Worm (Caenorhabditis elegans): ENCODE data around the gene fil-1.

The fil-1 gene

DNA sequence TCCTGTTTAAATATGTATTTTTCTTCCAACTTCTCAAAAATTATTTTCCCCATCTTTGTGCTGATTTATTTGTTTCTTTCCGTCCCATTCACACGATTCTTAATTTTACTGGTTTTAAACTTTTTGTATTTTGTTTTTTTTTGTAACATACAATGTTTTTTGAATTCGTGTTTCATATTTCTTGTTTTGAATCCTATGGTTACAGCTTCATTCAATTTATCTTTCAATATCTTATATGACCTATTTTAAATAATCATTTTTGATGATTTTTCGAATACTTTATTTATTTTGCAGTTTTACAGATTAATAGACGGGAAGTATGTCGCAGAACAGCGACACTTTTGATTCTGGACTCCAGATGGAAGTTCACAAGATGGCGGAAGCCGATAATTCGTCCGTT is 11.2 kb downstream of the fil-1 start, which contains the start of gene hrde-2:
Gene hrde-2 (plus strand): TSS at position 301 of the 400 bp plus-strand sequence.
- TF ChIP-seq ham-2 (GFP tag; optimal IDR thresholded peaks at IDR 0.05) (no peak), mab-5 (tag; optimal IDR thresholded peaks at IDR 0.05) (no peak), lsy-2 (tag; optimal IDR thresholded peaks at IDR 0.05) (no peak), elt-3 (tag; optimal IDR thresholded peaks at IDR 0.05) (no peak), sem-2 (GFP tag; optimal IDR thresholded peaks at IDR 0.05) (no peak), ceh-39 (tag; optimal IDR thresholded peaks at IDR 0.05) (no peak)

DNA sequence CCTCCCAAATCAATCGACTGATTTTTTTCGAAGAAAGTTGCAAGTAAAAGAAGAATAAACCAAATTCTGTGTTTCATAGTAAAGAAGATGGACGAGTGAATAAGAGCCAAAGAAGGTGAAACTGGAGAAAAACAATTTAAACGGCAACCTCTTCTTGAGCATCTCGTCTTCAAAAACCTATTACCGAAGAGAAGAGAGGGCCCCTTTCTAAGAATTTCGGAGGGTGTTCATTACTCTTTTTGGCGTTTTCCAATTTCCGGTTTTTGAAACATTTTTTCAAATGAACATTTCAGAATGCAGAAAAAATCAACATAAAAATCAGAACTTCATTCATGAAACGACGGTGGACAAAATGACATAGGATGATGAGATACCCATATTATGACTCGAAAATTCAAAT is 17.9 kb downstream of the fil-1 start, which contains the start of gene nmr-2:
Gene nmr-2 (minus strand): TSS at position 101 of the 400 bp plus-strand sequence.
- no peak for TF ChIP-seq mab-5 (tag; optimal IDR thresholded peaks at IDR 0.05)
- no peak for TF ChIP-seq flh-1 (GFP tag; optimal IDR thresholded peaks at IDR 0.05)
- no peak for TF ChIP-seq zip-8 (tag; optimal IDR thresholded peaks at IDR 0.05)
- TF ChIP-seq blmp-1 (tag; optimal IDR thresholded peaks at IDR 0.05): no peak
- no peak for TF ChIP-seq ceh-43 (GFP tag; optimal IDR thresholded peaks at IDR 0.05)
- TF ChIP-seq cnd-1 (tag; optimal IDR thresholded peaks at IDR 0.05): no peak
- TF ChIP-seq lin-13 (tag; optimal IDR thresholded peaks at IDR 0.05): no peak
- TF ChIP-seq pha-4 (tag; optimal IDR thresholded peaks at IDR 0.05): no peak

DNA sequence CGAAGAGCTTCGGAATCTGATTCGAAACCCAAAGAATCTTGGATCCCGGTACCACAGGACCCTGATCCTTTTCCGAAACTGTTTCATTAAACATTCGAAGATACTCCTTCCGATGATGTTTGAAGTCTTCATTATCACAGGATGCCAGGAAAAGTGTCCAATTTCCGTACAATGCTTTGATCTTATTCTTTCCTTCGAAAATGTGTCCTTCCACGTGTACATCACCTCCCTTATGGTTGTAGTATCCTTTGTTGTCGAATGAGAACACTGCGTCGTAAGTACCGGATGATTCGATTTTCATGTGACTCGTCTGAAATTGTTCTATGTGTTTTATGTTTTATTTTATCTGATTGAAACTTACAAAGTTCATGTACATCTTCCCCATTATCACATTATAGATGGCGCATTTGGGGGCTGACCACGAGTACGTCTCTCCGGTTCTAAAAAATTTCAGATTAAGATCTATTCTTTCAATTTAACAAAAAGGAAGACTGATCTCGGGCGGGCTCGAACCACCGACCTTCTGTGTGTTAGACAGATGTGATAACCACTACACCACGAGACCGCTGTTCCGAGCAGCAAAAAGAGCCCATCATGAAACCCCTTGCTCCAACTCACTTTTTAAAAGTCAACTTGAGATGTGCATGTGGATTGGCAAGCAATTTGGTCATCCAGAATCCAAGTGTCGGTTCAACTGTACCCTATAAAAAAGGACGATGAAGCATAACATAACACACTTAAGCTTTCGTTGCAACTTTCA is 19.1 kb downstream of the fil-1 start:
- TF ChIP-seq ces-1 (GFP tag; optimal IDR thresholded peaks at IDR 0.05) (no peak), blmp-1 (tag; optimal IDR thresholded peaks at IDR 0.05) (no peak), hlh-1 (tag; optimal IDR thresholded peaks at IDR 0.05) (no peak), sem-2 (GFP tag; optimal IDR thresholded peaks at IDR 0.05) (peak; percentile 10)

DNA sequence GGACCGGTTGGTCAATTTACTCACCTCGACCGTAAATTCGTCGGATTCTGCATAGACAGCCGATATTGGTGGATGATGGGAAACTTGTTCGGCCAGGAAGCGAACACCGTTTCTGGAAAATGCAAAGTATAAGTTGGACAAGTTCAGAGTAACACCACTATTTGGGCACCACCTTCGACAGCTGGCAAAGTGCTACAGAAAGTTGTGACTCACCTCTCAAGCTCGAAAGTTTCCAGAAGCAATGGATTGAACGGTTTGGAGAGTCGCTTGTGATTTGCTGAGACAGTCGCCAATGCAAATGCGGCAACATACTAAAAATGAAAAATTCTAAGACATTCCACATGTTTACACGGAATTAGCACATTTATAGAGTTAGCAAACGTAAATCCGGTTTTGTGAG is 19.7 kb downstream of the fil-1 start:
- TF ChIP-seq ceh-39 (tag; optimal IDR thresholded peaks at IDR 0.05) (no peak), pha-4 (tag; optimal IDR thresholded peaks at IDR 0.05) (no peak), cnd-1 (tag; optimal IDR thresholded peaks at IDR 0.05) (no peak), M03D4.4 (tag; optimal IDR thresholded peaks at IDR 0.05) (no peak)

DNA sequence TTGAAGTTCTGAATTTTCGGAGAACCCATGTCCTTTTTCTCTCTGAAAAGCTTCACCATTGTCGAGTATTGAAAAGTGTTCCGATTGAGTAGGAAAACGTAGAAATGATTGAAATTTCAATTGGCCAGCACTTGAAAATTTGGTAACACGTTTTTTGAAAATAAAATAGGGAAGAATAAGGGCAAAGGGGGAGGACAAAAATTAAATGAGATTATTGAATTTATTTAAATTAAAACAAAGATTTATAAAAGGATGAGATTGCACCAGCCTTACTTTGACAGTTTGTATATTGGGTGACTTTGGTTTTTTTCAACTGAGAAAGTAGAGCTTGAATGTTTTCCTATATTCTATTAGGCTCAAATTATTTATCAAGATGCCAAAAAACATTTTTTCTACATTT is 20.5 kb downstream of the fil-1 start, which contains the start of gene obr-2:
Gene obr-2 (minus strand): TSS at position 101 of the 400 bp plus-strand sequence.
- no peak for TF ChIP-seq unc-120 (tag; optimal IDR thresholded peaks at IDR 0.05; ENCODE audit: poor library complexity, severe bottlenecking)
- no peak for TF ChIP-seq hlh-1 (tag; optimal IDR thresholded peaks at IDR 0.05)
- no peak for TF ChIP-seq lin-32 (GFP tag; optimal IDR thresholded peaks at IDR 0.05)
- TF ChIP-seq tbx-8 (GFP tag; optimal IDR thresholded peaks at IDR 0.05): no peak
- TF ChIP-seq lsy-2 (tag; optimal IDR thresholded peaks at IDR 0.05): no peak
- no peak for TF ChIP-seq blmp-1 (tag; optimal IDR thresholded peaks at IDR 0.05)
- TF ChIP-seq unc-39 (tag; optimal IDR thresholded peaks at IDR 0.05): no peak
- no peak for TF ChIP-seq elt-3 (tag; optimal IDR thresholded peaks at IDR 0.05)
- TF ChIP-seq ceh-39 (tag; optimal IDR thresholded peaks at IDR 0.05): no peak
- no peak for TF ChIP-seq mls-2 (tag; optimal IDR thresholded peaks at IDR 0.05)
- TF ChIP-seq sptf-1 (tag; optimal IDR thresholded peaks at IDR 0.05): no peak
- TF ChIP-seq nhr-12 (tag; optimal IDR thresholded peaks at IDR 0.05): no peak
- TF ChIP-seq ceh-43 (GFP tag; optimal IDR thresholded peaks at IDR 0.05): no peak

DNA sequence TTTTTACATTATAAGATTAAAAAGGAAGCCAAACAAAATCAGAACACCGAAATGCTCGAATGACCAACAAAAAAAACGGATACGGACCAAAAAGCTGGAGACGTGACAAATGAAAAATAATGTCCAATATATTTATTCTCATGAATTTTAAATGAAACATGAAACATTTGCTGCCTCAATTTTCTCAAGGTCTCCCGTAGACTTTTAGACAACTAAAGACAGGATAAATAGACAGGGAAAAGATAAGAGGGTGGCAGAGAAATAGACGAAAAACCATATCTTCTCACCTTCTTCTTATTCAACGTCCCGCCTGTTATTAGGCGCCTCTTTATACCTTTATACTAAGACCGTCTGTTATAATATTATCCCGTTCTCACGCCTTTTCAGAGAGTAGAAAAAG is 22.2 kb downstream of the fil-1 start:
- no peak for TF ChIP-seq snpc-4 (tag; optimal IDR thresholded peaks at IDR 0.05)
- peak; percentile 6 for TF ChIP-seq unc-120 (tag; optimal IDR thresholded peaks at IDR 0.05; ENCODE audit: poor library complexity, severe bottlenecking)

DNA sequence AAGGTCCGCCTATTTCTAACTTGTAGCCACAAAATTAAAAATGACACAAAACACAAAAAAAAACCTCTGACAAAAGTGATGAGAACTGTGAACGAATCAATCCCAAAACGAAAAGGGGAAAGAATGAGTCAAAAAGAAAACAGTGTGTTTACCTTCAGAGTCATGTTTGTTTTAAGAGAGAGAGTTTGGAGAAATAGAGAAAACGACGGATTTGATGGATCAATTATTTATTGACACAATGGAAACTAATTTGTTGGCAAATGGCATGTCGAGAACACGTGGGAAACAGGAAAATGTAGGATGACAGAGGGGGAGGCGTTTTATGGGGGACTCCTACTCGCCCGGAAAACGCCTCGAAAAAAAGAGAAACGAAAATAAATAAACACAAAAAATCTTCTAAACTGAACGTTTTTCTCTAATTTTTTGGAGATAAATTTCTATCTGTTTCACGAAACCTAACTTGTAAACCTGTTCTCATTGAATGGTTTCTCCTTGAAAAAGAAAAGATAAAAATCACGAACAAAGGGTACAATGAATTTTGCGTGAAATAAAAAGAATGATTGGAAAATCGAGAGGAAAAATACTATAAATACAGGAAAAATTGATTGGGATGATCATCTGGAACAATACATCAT is 23.3 kb downstream of the fil-1 start:
- TF ChIP-seq unc-62 (GFP tag; optimal IDR thresholded peaks at IDR 0.05) (no peak), M03D4.4 (tag; optimal IDR thresholded peaks at IDR 0.05) (no peak), ztf-11 (tag; optimal IDR thresholded peaks at IDR 0.05) (no peak), bed-3 (GFP tag; optimal IDR thresholded peaks at IDR 0.05) (no peak), lsy-2 (tag; optimal IDR thresholded peaks at IDR 0.05) (no peak), lin-13 (tag; optimal IDR thresholded peaks at IDR 0.05) (no peak), ceh-83 (GFP tag; optimal IDR thresholded peaks at IDR 0.05) (no peak), snpc-4 (tag; optimal IDR thresholded peaks at IDR 0.05) (no peak)

All from whole organism, mixed stage, embryonic.